Worm (Caenorhabditis elegans) whole organism, L3 larva: ENCODE measurements around the gene F49C5.12.

Experiments used
- ama-1 ChIP-seq: fragments of 150-350 bp; optimal IDR thresholded peaks from 2 replicates; lab custom pipeline; 2018
- elt-2 ChIP-seq: sonication (generic microtip); optimal IDR thresholded peaks from 2 replicates; lab custom pipeline; 2016; ENCODE audit warnings: missing genetic modification reagents, mild to moderate bottlenecking, missing genetic modification characterization, missing compliant biosample characterization
- elt-3 ChIP-seq, 3 experiments: fragments of 150-350 bp in 1 of 3; sonication (generic microtip) in 2 of 3; optimal IDR thresholded peaks; 2 replicates in 2 of 3; 4 replicates in 1 of 3; lab custom pipeline; 2014 to 2017; ENCODE audit warnings: missing biosample characterization in 3 of 3, missing genetic modification characterization in 3 of 3
- eor-1 ChIP-seq, 2 experiments: fragments of 150-350 bp; optimal IDR thresholded peaks; 2 replicates each; lab custom pipeline; 2014 to 2018; ENCODE audit warnings: missing biosample characterization in 2 of 2, missing genetic modification characterization in 2 of 2
- fos-1 ChIP-seq: fragments of 150-350 bp; optimal IDR thresholded peaks from 2 replicates; lab custom pipeline; 2014; ENCODE audit warnings: missing biosample characterization, missing genetic modification characterization
- nhr-23 ChIP-seq: fragments of 150-350 bp; optimal IDR thresholded peaks from 2 replicates; lab custom pipeline; 2014; ENCODE audit warnings: missing biosample characterization, missing genetic modification reagents, missing genetic modification characterization
- nhr-237 ChIP-seq: fragments of 150-350 bp; optimal IDR thresholded peaks from 2 replicates; lab custom pipeline; 2014; ENCODE audit warnings: missing biosample characterization, missing genetic modification characterization
- nhr-43 ChIP-seq: sonication (generic microtip); optimal IDR thresholded peaks from 2 replicates; lab custom pipeline; 2016; ENCODE audit warnings: mild to moderate bottlenecking, missing genetic modification characterization, missing compliant biosample characterization; ENCODE audit not compliant: poor library complexity, severe bottlenecking
- pha-4 ChIP-seq: fragments of 150-350 bp; optimal IDR thresholded peaks from 2 replicates; lab custom pipeline; 2014; ENCODE audit warnings: missing biosample characterization, missing genetic modification reagents, missing genetic modification characterization
- tbx-2 ChIP-seq: sonication (generic microtip); optimal IDR thresholded peaks from 2 replicates; lab custom pipeline; 2016; ENCODE audit warnings: mild to moderate bottlenecking, missing genetic modification characterization, missing compliant biosample characterization
- unc-39 ChIP-seq: sonication (generic microtip); optimal IDR thresholded peaks from 4 replicates; lab custom pipeline; 2017; ENCODE audit warnings: missing biosample characterization, missing genetic modification characterization
- unc-62 ChIP-seq: fragments of 150-350 bp; sonication (generic microtip); optimal IDR thresholded peaks from 4 replicates; lab custom pipeline; 2014; ENCODE audit warnings: missing biosample characterization, missing genetic modification reagents, missing genetic modification characterization
- ztf-4 ChIP-seq: fragments of 150-350 bp; optimal IDR thresholded peaks from 2 replicates; lab custom pipeline; 2014; ENCODE audit warnings: missing biosample characterization, missing genetic modification characterization

ce11 chrII:12572760-12573159 is 12.7 kb upstream of the F49C5.12 start, which contains the start of gene Y38E10A.35:
- TF ChIP-seq unc-39 (tag; lab: Kevin White, UChicago): no peak
- TF ChIP-seq elt-3 (tag; optimal IDR thresholded peaks at IDR 0.05; lab: Kevin White, UChicago): no peak
- no peak for TF ChIP-seq tbx-2 (tag; lab: Kevin White, UChicago)
- no peak for TF ChIP-seq unc-62 (GFP tag; lab: Kevin White, UChicago)
- TF ChIP-seq eor-1 (tag; optimal IDR thresholded peaks at IDR 0.05; lab: Kevin White, UChicago): no peak
- no peak for TF ChIP-seq fos-1 (tag; lab: Kevin White, UChicago)
- TF ChIP-seq nhr-237 (tag; lab: Kevin White, UChicago): no peak
- TF ChIP-seq nhr-23: no peak
- TF ChIP-seq pha-4 (tag; lab: Kevin White, UChicago): no peak
- no peak for TF ChIP-seq ztf-4
- TF ChIP-seq elt-2 (tag; lab: Kevin White, UChicago): no peak
- TF ChIP-seq ama-1: no peak
- TF ChIP-seq nhr-43: no peak
